Fruit fly (Drosophila melanogaster) whole organism, wandering third instar larva: ENCODE data around the gene cac.

Source experiments
- CG32264 ChIP-seq: fragments of 200-800 bp; sonication (Bioruptor generic); optimal IDR thresholded peaks from 2 replicates; lab custom pipeline; 2016; ENCODE audit warnings: missing biosample characterization, missing genetic modification characterization
- Dif ChIP-seq: fragments of 200-275, 200-300 bp; sonication (Bioruptor generic); optimal IDR thresholded peaks from 2 replicates; lab custom pipeline; 2018; ENCODE audit warnings: missing biosample characterization, missing genetic modification characterization; ENCODE audit not compliant: partially characterized antibody
- Hr78 ChIP-seq: fragments of >200 bp; optimal IDR thresholded peaks from 2 replicates; lab custom pipeline; 2017; ENCODE audit warnings: missing biosample characterization, missing genetic modification characterization
- N ChIP-seq: fragments of >200 bp; optimal IDR thresholded peaks from 2 replicates; lab custom pipeline; 2018; ENCODE audit warnings: missing biosample characterization, missing external identifiers, missing genetic modification characterization
- Sp1 ChIP-seq: fragments of 200-800 bp; sonication (Bioruptor generic); optimal IDR thresholded peaks from 3 replicates; lab custom pipeline; 2019; ENCODE audit warnings: missing biosample characterization, mild to moderate bottlenecking, missing genetic modification characterization, moderate library complexity
- h ChIP-seq: fragments of 200-800 bp; sonication (Bioruptor generic); optimal IDR thresholded peaks from 3 replicates; lab custom pipeline; 2016; ENCODE audit warnings: missing biosample characterization, mild to moderate bottlenecking, missing genetic modification characterization
- psq ChIP-seq: fragments of 200-800 bp; sonication (Bioruptor generic); optimal IDR thresholded peaks from 3 replicates; lab custom pipeline; 2017; ENCODE audit warnings: missing biosample characterization, mild to moderate bottlenecking, missing genetic modification characterization, moderate library complexity
- rgr ChIP-seq: fragments of 200-800 bp; sonication (Bioruptor generic); optimal IDR thresholded peaks from 3 replicates; lab custom pipeline; 2016; ENCODE audit warnings: missing biosample characterization, mild to moderate bottlenecking, missing genetic modification characterization
- woc ChIP-seq: sonication (Bioruptor generic); optimal IDR thresholded peaks from 2 replicates; lab custom pipeline; 2016; ENCODE audit warnings: missing biosample characterization, mild to moderate bottlenecking, missing genetic modification characterization

DNA sequence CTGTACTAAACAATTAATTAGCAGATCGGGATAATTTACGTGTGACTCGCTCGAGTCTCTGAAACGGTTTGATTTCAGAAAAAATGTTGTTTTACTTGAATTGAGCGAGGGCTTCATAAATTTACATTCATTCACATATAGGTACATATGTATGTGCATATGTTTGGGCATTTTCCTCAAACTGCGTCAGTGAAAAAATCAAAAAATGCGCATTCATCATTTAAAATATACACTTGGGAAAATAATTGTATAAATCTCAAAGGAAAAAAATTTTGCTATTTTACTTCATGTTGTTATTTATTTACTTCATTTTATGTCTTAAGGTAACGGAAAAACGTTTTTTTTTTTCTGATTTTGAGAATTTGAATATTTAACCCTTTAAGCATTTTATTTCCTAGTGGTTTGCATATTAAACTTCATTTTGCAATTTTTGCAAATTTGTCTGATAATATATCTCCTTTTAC is 78.0 kb downstream of the cac start, which contains the start of gene CG43156:
- no peak for TF ChIP-seq Hr78
- no peak for TF ChIP-seq rgr
- TF ChIP-seq psq (GFP tag; lab: Kevin White, UChicago) = no peak
- TF ChIP-seq h (GFP tag; lab: Kevin White, UChicago) = no peak
- no peak for TF ChIP-seq Sp1 (GFP tag; lab: Kevin White, UChicago)
- TF ChIP-seq N (GFP tag; lab: Kevin White, UChicago) = no peak
- no peak for TF ChIP-seq woc
- TF ChIP-seq CG32264 = no peak
- no peak for TF ChIP-seq Dif (GFP tag; lab: Kevin White, UChicago)
